Worm (Caenorhabditis elegans) whole organism, young adult: ENCODE data around the gene kin-15.

Experiments
- B0035.1 ChIP-seq: sonication (generic microtip); optimal IDR thresholded peaks from 2 replicates; lab custom pipeline; 2016; ENCODE audit warnings: missing genetic modification characterization, mild to moderate bottlenecking, missing compliant biosample characterization, missing genotype, missing genetic modification reagents
- F23B12.7 ChIP-seq: sonication (generic microtip); optimal IDR thresholded peaks from 2 replicates; lab custom pipeline; 2017; ENCODE audit warnings: missing genetic modification characterization, mild to moderate bottlenecking, missing compliant biosample characterization, antibody characterized with exemption, moderate library complexity; ENCODE audit not compliant: insufficient read depth
- F39B2.1 ChIP-seq: fragments of 200-800 bp; sonication (Bioruptor generic); IDR thresholded peaks from 2 replicates; pipeline ENCODE4 v1.3.6; 2022; ENCODE audit warnings: missing genetic modification reagents, missing genetic modification characterization, missing compliant biosample characterization
- T26A5.8 ChIP-seq: sonication (generic microtip); optimal IDR thresholded peaks from 2 replicates; lab custom pipeline; 2016; ENCODE audit warnings: missing genetic modification characterization, missing compliant biosample characterization
- ama-1 ChIP-seq, 3 experiments: fragments of 150-350 bp in 1 of 3; sonication (generic microtip) in 2 of 3; optimal IDR thresholded peaks; 2 replicates each; lab custom pipeline; 2014 to 2018; ENCODE audit warnings: missing biosample characterization in 2 of 3, missing genetic modification characterization in 2 of 3, missing genetic modification reagents in 2 of 3
- egl-44 ChIP-seq: fragments of 200-800 bp; sonication (Bioruptor generic); IDR thresholded peaks from 2 replicates; pipeline ENCODE4 v1.3.6; 2022; ENCODE audit warnings: missing genetic modification reagents, missing genetic modification characterization, missing compliant biosample characterization
- nhr-80 ChIP-seq: sonication (generic microtip); optimal IDR thresholded peaks from 2 replicates; lab custom pipeline; 2016; ENCODE audit warnings: missing genetic modification characterization, missing compliant biosample characterization
- pha-4 ChIP-seq: fragments of 150-350 bp; sonication (generic microtip); optimal IDR thresholded peaks from 2 replicates; lab custom pipeline; 2014; ENCODE audit warnings: missing biosample characterization, missing genetic modification reagents, missing genetic modification characterization
- unc-130 ChIP-seq: sonication (generic microtip); optimal IDR thresholded peaks from 2 replicates; lab custom pipeline; 2016; ENCODE audit warnings: missing genetic modification reagents, missing genetic modification characterization, missing compliant biosample characterization

ce11 chrII:9438227-9438626 lies 4.7 kb upstream of the kin-15 start, which contains the start of gene chil-13:
- TF ChIP-seq F39B2.1 (GFP tag; lab: Robert Waterston, UW), result no peak
- no peak for TF ChIP-seq nhr-80 (tag; lab: Kevin White, UChicago)
- TF ChIP-seq pha-4 (tag; lab: Kevin White, UChicago), result no peak
- TF ChIP-seq egl-44, result no peak
- no peak for TF ChIP-seq F23B12.7 (tag; lab: Kevin White, UChicago)
- TF ChIP-seq B0035.1 (tag; lab: Kevin White, UChicago), result no peak
- TF ChIP-seq ama-1 (optimal IDR thresholded peaks at IDR 0.05; lab: Kevin White, UChicago), result no peak
- TF ChIP-seq ama-1 (GFP tag; optimal IDR thresholded peaks at IDR 0.05; lab: Kevin White, UChicago), result no peak
- no peak for TF ChIP-seq T26A5.8 (tag; lab: Kevin White, UChicago)
- no peak for TF ChIP-seq unc-130 (GFP tag; lab: Kevin White, UChicago)
